Fruit fly (Drosophila melanogaster): ENCODE measurements around the gene Cdk8.

The Cdk8 gene

DNA sequence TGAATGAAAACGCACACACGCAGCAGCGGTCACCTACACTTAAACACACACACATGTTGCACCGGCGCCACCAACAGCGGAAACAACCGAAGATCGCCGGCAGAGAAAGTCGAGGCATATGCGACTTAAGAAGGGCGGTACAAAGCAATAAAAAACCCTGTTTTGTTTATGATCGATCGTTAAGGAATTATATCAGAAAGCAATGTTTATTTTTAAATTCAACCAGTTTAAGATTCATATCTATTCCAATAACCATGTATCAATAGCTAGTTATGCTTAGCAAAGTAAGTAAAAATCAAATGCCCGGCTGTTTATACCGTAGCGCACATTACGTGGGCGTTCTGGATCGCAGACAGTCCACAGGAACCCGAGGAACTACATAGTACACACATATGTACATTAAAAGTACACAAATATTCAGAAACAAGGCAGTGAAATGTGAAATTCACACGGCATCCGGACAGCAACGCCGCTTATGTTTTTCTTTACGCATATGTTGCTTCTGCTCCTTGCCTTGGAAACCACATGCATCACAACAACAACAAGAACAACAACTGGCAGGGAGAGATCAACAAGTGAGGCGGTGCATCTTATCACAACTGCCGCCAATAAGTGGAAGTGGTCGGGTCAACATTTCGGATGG lies 17.4 kb upstream of the Cdk8 start (continued):
- TF ChIP-seq unpg (GFP tag; optimal IDR thresholded peaks at IDR 0.05) (peak; percentile 97), CG3847 (GFP tag; IDR thresholded peaks at IDR 0.05) (peak; percentile 93), CG11696 (GFP tag; IDR thresholded peaks at IDR 0.05) (peak; percentile 90), tna (GFP tag; IDR thresholded peaks at IDR 0.05; ENCODE audit: partially characterized antibody) (no peak), CG43689 (GFP tag; IDR thresholded peaks at IDR 0.05) (peak; percentile 92), bowl (GFP tag; IDR thresholded peaks at IDR 0.05) (peak; percentile 89), Sry-δ (GFP tag; optimal IDR thresholded peaks at IDR 0.05) (peak; percentile 74), cg (GFP tag; optimal IDR thresholded peaks at IDR 0.05) (peak; percentile 88), ham (GFP tag; IDR thresholded peaks at IDR 0.05) (peak; percentile 76), Dll (GFP tag; IDR thresholded peaks at IDR 0.05; ENCODE audit: partially characterized antibody) (no peak), CG1024 (GFP tag; IDR thresholded peaks at IDR 0.05) (peak; percentile 93), unc-4 (GFP tag; IDR thresholded peaks at IDR 0.05; ENCODE audit: partially characterized antibody) (no peak), CG1233 (GFP tag; optimal IDR thresholded peaks at IDR 0.05) (peak; percentile 94), org-1 (GFP tag; optimal IDR thresholded peaks at IDR 0.05) (peak; percentile 98), sqz (GFP tag; optimal IDR thresholded peaks at IDR 0.05) (peak; percentile 93), crol (GFP tag; IDR thresholded peaks at IDR 0.05) (peak; percentile 81), nerfin-2 (GFP tag; IDR thresholded peaks at IDR 0.05; ENCODE audit: partially characterized antibody) (no peak), Mes4 (GFP tag; optimal IDR thresholded peaks at IDR 0.05) (peak; percentile 97), CG17829 (tag; optimal IDR thresholded peaks at IDR 0.05) (peak; percentile 99), Trl (optimal IDR thresholded peaks at IDR 0.05) (no peak), Trl (GFP tag; optimal IDR thresholded peaks at IDR 0.05) (peak; percentile 98), esg (GFP tag; conservative IDR thresholded peaks at IDR 0.05) (peak; percentile 96), Side (GFP tag; optimal IDR thresholded peaks at IDR 0.05) (peak; percentile 99), CG4730 (GFP tag; IDR thresholded peaks at IDR 0.05) (peak; percentile 95), Dp (GFP tag; optimal IDR thresholded peaks at IDR 0.05) (no peak), CG7839 (tag; optimal IDR thresholded peaks at IDR 0.05) (peak; percentile 96), HLH54F (GFP tag; optimal IDR thresholded peaks at IDR 0.05) (peak; percentile 96), Spps (tag; optimal IDR thresholded peaks at IDR 0.05) (peak; percentile 98), onecut (GFP tag; IDR thresholded peaks at IDR 0.05) (peak; percentile 94), CG8388 (GFP tag; optimal IDR thresholded peaks at IDR 0.05) (peak; percentile 97), gcm (GFP tag; optimal IDR thresholded peaks at IDR 0.05) (peak; percentile 97), mirr (GFP tag; optimal IDR thresholded peaks at IDR 0.05) (peak; percentile 71), Xrp1 (GFP tag; IDR thresholded peaks at IDR 0.05) (peak; percentile 99), BEAF-32 (GFP tag; optimal IDR thresholded peaks at IDR 0.05) (no peak), Deaf1 (tag; optimal IDR thresholded peaks at IDR 0.05) (peak; percentile 83), fd3F (GFP tag; optimal IDR thresholded peaks at IDR 0.05) (peak; percentile 76), bbx (GFP tag; IDR thresholded peaks at IDR 0.05; ENCODE audit: partially characterized antibody) (0 out of 2 replicates have a peak, but pooled peaks have one; percentile 13), CG6854 (GFP tag; optimal IDR thresholded peaks at IDR 0.05) (peak; percentile 85), chinmo (GFP tag; IDR thresholded peaks at IDR 0.05; ENCODE audit: partially characterized antibody) (0 out of 4 replicates have a peak, but pooled peaks have one; percentile 48), chm (GFP tag; IDR thresholded peaks at IDR 0.05) (peak; percentile 99), CG4707 (GFP tag; optimal IDR thresholded peaks at IDR 0.05) (peak; percentile 90), CG12299 (tag; optimal IDR thresholded peaks at IDR 0.05) (peak; percentile 94), ro (GFP tag; IDR thresholded peaks at IDR 0.05) (peak; percentile 88), slp2 (GFP tag; optimal IDR thresholded peaks at IDR 0.05) (peak; percentile 96), Mad (GFP tag; optimal IDR thresholded peaks at IDR 0.05) (peak; percentile 97), CG7271 (tag; optimal IDR thresholded peaks at IDR 0.05) (peak; percentile 91), vfl (GFP tag; optimal IDR thresholded peaks at IDR 0.05) (peak; percentile 89), gt (GFP tag; IDR thresholded peaks at IDR 0.05) (peak; percentile 97), nmo (GFP tag; optimal IDR thresholded peaks at IDR 0.05) (peak; percentile 98), CG7372 (GFP tag; IDR thresholded peaks at IDR 0.05) (peak; percentile 94)

Measured in whole organism, embryonic.